Fruit fly (Drosophila melanogaster) whole organism, embryonic: ENCODE measurements around the gene CG8665.

Source experiments
- CG11456 ChIP-seq: fragments of 200-800 bp; sonication (Bioruptor generic); IDR thresholded peaks from 3 replicates; pipeline ENCODE4 v1.3.6; 2022; ENCODE audit warnings: missing biosample characterization, missing genetic modification characterization
- CG12219 ChIP-seq: fragments of 200-800 bp; sonication (Bioruptor generic); optimal IDR thresholded peaks from 3 replicates; lab custom pipeline; 2018; ENCODE audit warnings: missing biosample characterization, mild to moderate bottlenecking, missing genetic modification characterization
- CG12659 ChIP-seq: fragments of 200-800 bp; sonication (Bioruptor generic); optimal IDR thresholded peaks from 3 replicates; lab custom pipeline; 2017; ENCODE audit warnings: mild to moderate bottlenecking, missing biosample characterization, missing genetic modification reagents, missing genetic modification characterization
- CG13123 ChIP-seq: fragments of 200-800 bp; sonication (Bioruptor generic); optimal IDR thresholded peaks from 2 replicates; lab custom pipeline; 2016; ENCODE audit warnings: missing biosample characterization, missing genetic modification characterization
- CG15269 ChIP-seq: fragments of 200-800 bp; sonication (Bioruptor generic); optimal IDR thresholded peaks from 2 replicates; lab custom pipeline; 2018; ENCODE audit warnings: missing biosample characterization, mild to moderate bottlenecking, missing genetic modification characterization, moderate library complexity
- CG17568 ChIP-seq: fragments of 200-800 bp; sonication (Bioruptor generic); optimal IDR thresholded peaks from 2 replicates; lab custom pipeline; 2018; ENCODE audit warnings: missing biosample characterization, mild to moderate bottlenecking, missing genetic modification characterization, moderate library complexity
- CG18764 ChIP-seq: fragments of 200-800 bp; sonication (Bioruptor generic); optimal IDR thresholded peaks from 3 replicates; lab custom pipeline; 2016; ENCODE audit warnings: missing biosample characterization, missing genetic modification characterization
- CG2120 ChIP-seq: fragments of 200-800 bp; sonication (Bioruptor generic); optimal IDR thresholded peaks from 3 replicates; lab custom pipeline; 2016; ENCODE audit warnings: missing biosample characterization, missing genetic modification characterization
- CG2202 ChIP-seq: fragments of 200-800 bp; sonication (Bioruptor generic); optimal IDR thresholded peaks from 2 replicates; lab custom pipeline; 2018; ENCODE audit warnings: missing biosample characterization, mild to moderate bottlenecking, missing genetic modification characterization
- CG2712 ChIP-seq: fragments of 200-800 bp; optimal IDR thresholded peaks from 3 replicates; lab custom pipeline; 2019; ENCODE audit warnings: missing biosample characterization, mild to moderate bottlenecking, missing genetic modification characterization, moderate library complexity
- CG31224 ChIP-seq: fragments of 200-800 bp; sonication (Bioruptor generic); IDR thresholded peaks from 2 replicates; pipeline ENCODE4 v1.3.6; 2022; ENCODE audit warnings: missing biosample characterization, missing genetic modification characterization
- CG31441 ChIP-seq: fragments of 200-800 bp; sonication (Bioruptor generic); IDR thresholded peaks from 2 replicates; pipeline ENCODE4 v1.3.6; 2022; ENCODE audit warnings: missing biosample characterization, missing genetic modification characterization
- CG3281 ChIP-seq: fragments of 200-800 bp; sonication (Bioruptor generic); optimal IDR thresholded peaks from 3 replicates; lab custom pipeline; 2017; ENCODE audit warnings: missing biosample characterization, mild to moderate bottlenecking, missing genetic modification characterization
- CG3995 ChIP-seq: fragments of 200-800 bp; sonication (Bioruptor generic); optimal IDR thresholded peaks from 3 replicates; lab custom pipeline; 2016; ENCODE audit warnings: missing biosample characterization, missing genetic modification characterization
- CG4424 ChIP-seq: fragments of 200-800 bp; sonication (Bioruptor generic); optimal IDR thresholded peaks from 3 replicates; lab custom pipeline; 2016; ENCODE audit warnings: missing biosample characterization, missing genetic modification characterization
- CG5245 ChIP-seq: fragments of 200-800 bp; sonication (Bioruptor generic); optimal IDR thresholded peaks from 3 replicates; lab custom pipeline; 2016; ENCODE audit warnings: missing biosample characterization, missing genetic modification characterization
- CG7372 ChIP-seq: fragments of 200-800 bp; sonication (Bioruptor generic); IDR thresholded peaks from 2 replicates; pipeline ENCODE4 v1.3.6; 2022; ENCODE audit warnings: missing biosample characterization, missing genetic modification characterization
- CG8359 ChIP-seq: fragments of 200-800 bp; sonication (Bioruptor generic); optimal IDR thresholded peaks from 2 replicates; lab custom pipeline; 2017; ENCODE audit warnings: missing biosample characterization, mild to moderate bottlenecking, missing genetic modification characterization, borderline replicate concordance
- CG8924 ChIP-seq: fragments of 200-800 bp; optimal IDR thresholded peaks from 3 replicates; lab custom pipeline; 2019; ENCODE audit warnings: missing biosample characterization, mild to moderate bottlenecking, missing genetic modification characterization, moderate library complexity
- CG8944 ChIP-seq: fragments of 200-800 bp; sonication (Bioruptor generic); optimal IDR thresholded peaks from 3 replicates; lab custom pipeline; 2016; ENCODE audit warnings: missing biosample characterization, missing genetic modification characterization
- CG9876 ChIP-seq: fragments of 200-800 bp; sonication (Bioruptor generic); optimal IDR thresholded peaks from 2 replicates; lab custom pipeline; 2016; ENCODE audit warnings: missing biosample characterization, missing genetic modification characterization
- Dp ChIP-seq: fragments of 200-800 bp; sonication (Bioruptor generic); optimal IDR thresholded peaks from 2 replicates; lab custom pipeline; 2018; ENCODE audit warnings: missing biosample characterization, mild to moderate bottlenecking, missing genetic modification characterization, moderate library complexity
- Ets97D ChIP-seq: fragments of 200-800 bp; sonication (Bioruptor generic); optimal IDR thresholded peaks from 3 replicates; lab custom pipeline; 2016; ENCODE audit warnings: missing biosample characterization, missing genetic modification characterization
- H15 ChIP-seq: fragments of 200-800 bp; sonication (Bioruptor generic); IDR thresholded peaks from 3 replicates; pipeline ENCODE4 v1.3.6; 2022; ENCODE audit warnings: missing biosample characterization, missing genetic modification characterization
- Hr3 ChIP-seq: fragments of 200-800 bp; sonication (Bioruptor generic); optimal IDR thresholded peaks from 3 replicates; lab custom pipeline; 2016; ENCODE audit warnings: missing biosample characterization, missing genetic modification characterization
- Hsf ChIP-seq: fragments of 200-800 bp; sonication (Bioruptor generic); optimal IDR thresholded peaks from 3 replicates; lab custom pipeline; 2016; ENCODE audit warnings: missing biosample characterization, missing genetic modification characterization
- Lhr ChIP-seq: fragments of 200-800 bp; sonication (Bioruptor generic); optimal IDR thresholded peaks from 3 replicates; lab custom pipeline; 2017; ENCODE audit warnings: mild to moderate bottlenecking, missing biosample characterization, missing genetic modification reagents, missing genetic modification characterization
- Myb ChIP-seq: fragments of 200-800 bp; sonication (Bioruptor generic); optimal IDR thresholded peaks from 2 replicates; lab custom pipeline; 2016; ENCODE audit warnings: missing biosample characterization, missing genetic modification characterization
- PHDP ChIP-seq: fragments of 200-800 bp; sonication (Bioruptor generic); optimal IDR thresholded peaks from 3 replicates; lab custom pipeline; 2018; ENCODE audit warnings: missing biosample characterization, mild to moderate bottlenecking, missing genetic modification characterization, moderate library complexity
- Rx ChIP-seq: fragments of 200-800 bp; sonication (Bioruptor generic); IDR thresholded peaks from 2 replicates; pipeline ENCODE4 v1.3.6; 2022; ENCODE audit warnings: missing biosample characterization, missing genetic modification characterization
- Sry-β ChIP-seq: fragments of 200-800 bp; sonication (Bioruptor generic); optimal IDR thresholded peaks from 2 replicates; lab custom pipeline; 2018; ENCODE audit warnings: missing biosample characterization, mild to moderate bottlenecking, missing genetic modification characterization, moderate library complexity
- Taf1 ChIP-seq: fragments of 200-800 bp; sonication (Bioruptor generic); IDR thresholded peaks from 2 replicates; pipeline ENCODE4 v1.3.6; 2022; ENCODE audit warnings: missing biosample characterization, missing genetic modification characterization
- ap ChIP-seq: fragments of 200-800 bp; sonication (Bioruptor generic); IDR thresholded peaks from 2 replicates; pipeline ENCODE4 v1.3.6; 2022; ENCODE audit warnings: missing biosample characterization, missing genetic modification characterization
- cad ChIP-seq: fragments of >200 bp; optimal IDR thresholded peaks from 2 replicates; lab custom pipeline; 2017; ENCODE audit warnings: missing biosample characterization, missing genetic modification characterization
- cato ChIP-seq: fragments of 200-800 bp; sonication (Bioruptor generic); optimal IDR thresholded peaks from 2 replicates; lab custom pipeline; 2016; ENCODE audit warnings: missing biosample characterization, missing genetic modification characterization, borderline replicate concordance
- chif ChIP-seq, 2 experiments: fragments of 200-800 bp; sonication (Bioruptor generic); optimal IDR thresholded peaks; 3 replicates each; lab custom pipeline; 2016; ENCODE audit warnings: missing biosample characterization in 2 of 2, missing genetic modification characterization in 2 of 2
- dysf ChIP-seq: fragments of 200-800 bp; sonication (Bioruptor generic); IDR thresholded peaks from 3 replicates; pipeline ENCODE4 v1.3.6; 2022; ENCODE audit warnings: missing biosample characterization, missing genetic modification characterization
- eve ChIP-seq, 2 experiments: fragments of >200 bp; optimal IDR thresholded peaks; 2 replicates each; lab custom pipeline; 2017; ENCODE audit warnings: missing biosample characterization in 2 of 2, missing genetic modification characterization in 2 of 2
- fd96Cb ChIP-seq: fragments of 200-800 bp; sonication (Bioruptor generic); optimal IDR thresholded peaks from 2 replicates; lab custom pipeline; 2018; ENCODE audit warnings: missing biosample characterization, mild to moderate bottlenecking, missing genetic modification characterization, moderate library complexity
- gem ChIP-seq: fragments of 200-800 bp; sonication (Bioruptor generic); optimal IDR thresholded peaks from 2 replicates; lab custom pipeline; 2019; ENCODE audit warnings: missing biosample characterization, mild to moderate bottlenecking, missing genetic modification characterization, moderate library complexity
- hbn ChIP-seq: fragments of 200-800 bp; sonication (Bioruptor generic); IDR thresholded peaks from 2 replicates; pipeline ENCODE4 v1.3.6; 2022; ENCODE audit warnings: missing biosample characterization, missing genetic modification characterization; ENCODE audit not compliant: partially characterized antibody
- ind ChIP-seq: fragments of 200-800 bp; sonication (Bioruptor generic); optimal IDR thresholded peaks from 3 replicates; lab custom pipeline; 2016; ENCODE audit warnings: missing biosample characterization, missing genetic modification characterization
- inv ChIP-seq: fragments of 200-800 bp; sonication (Bioruptor generic); IDR thresholded peaks from 2 replicates; pipeline ENCODE4 v1.3.6; 2022; ENCODE audit warnings: missing biosample characterization, missing genetic modification characterization; ENCODE audit not compliant: partially characterized antibody
- kay ChIP-seq: fragments of 200-800 bp; sonication (Bioruptor generic); optimal IDR thresholded peaks from 2 replicates; lab custom pipeline; 2016; ENCODE audit warnings: missing biosample characterization, missing genetic modification characterization
- mirr ChIP-seq: fragments of 200-800 bp; sonication (Bioruptor generic); optimal IDR thresholded peaks from 3 replicates; lab custom pipeline; 2018; ENCODE audit warnings: missing biosample characterization, mild to moderate bottlenecking, missing genetic modification characterization
- oc ChIP-seq: fragments of 200-800 bp; sonication (Bioruptor generic); optimal IDR thresholded peaks from 2 replicates; lab custom pipeline; 2018; ENCODE audit warnings: missing biosample characterization, mild to moderate bottlenecking, missing genetic modification characterization, moderate library complexity
- org-1 ChIP-seq: fragments of 200-800 bp; sonication (Bioruptor generic); optimal IDR thresholded peaks from 2 replicates; lab custom pipeline; 2017; ENCODE audit warnings: missing biosample characterization, missing genetic modification characterization
- peb ChIP-seq: fragments of 200-800 bp; sonication (Bioruptor generic); IDR thresholded peaks from 2 replicates; pipeline ENCODE4 v1.3.6; 2022; ENCODE audit warnings: missing biosample characterization, missing genetic modification characterization
- repo ChIP-seq: fragments of 200-800 bp; sonication (Bioruptor generic); optimal IDR thresholded peaks from 2 replicates; lab custom pipeline; 2016; ENCODE audit warnings: missing biosample characterization, missing genetic modification characterization
- ssp ChIP-seq: fragments of 200-800 bp; sonication (Bioruptor generic); IDR thresholded peaks from 2 replicates; pipeline ENCODE4 v1.3.6; 2022; ENCODE audit warnings: missing biosample characterization, missing genetic modification characterization
- tap ChIP-seq: fragments of 200-800 bp; optimal IDR thresholded peaks from 3 replicates; lab custom pipeline; 2019; ENCODE audit warnings: missing biosample characterization, mild to moderate bottlenecking, missing genetic modification characterization, moderate library complexity
- wdn ChIP-seq: fragments of 200-800 bp; sonication (Bioruptor generic); IDR thresholded peaks from 2 replicates; pipeline ENCODE4 v1.3.6; 2022; ENCODE audit warnings: missing biosample characterization, missing genetic modification characterization

The CG8665 gene

dm6 chr2L:21370886-21371285, at the start of gene CG8665 (continued):
- TF ChIP-seq cato (GFP tag; lab: Kevin White, UChicago) (no peak), CG8944 (peak; percentile 20), Myb (peak; percentile 11), inv (GFP tag; lab: Robert Waterston, UW) (no peak), Sry-β (GFP tag; lab: Kevin White, UChicago) (no peak), gem (tag; lab: Kevin White, UChicago) (peak; percentile 78), CG8359 (GFP tag; lab: Kevin White, UChicago) (no peak), CG7372 (no peak), Rx (no peak), Lhr (GFP tag; lab: Kevin White, UChicago) (no peak), ap (GFP tag; lab: Robert Waterston, UW) (peak; percentile 18; the same call in 1 of the 2 replicates), CG8924 (peak; percentile 26), oc (no peak), kay (no peak), CG17568 (GFP tag; lab: Kevin White, UChicago) (peak; percentile 51), ssp (GFP tag; lab: Robert Waterston, UW) (no peak), CG3281 (GFP tag; lab: Kevin White, UChicago) (peak; percentile 42), CG2712 (tag; lab: Kevin White, UChicago) (peak; percentile 22), Ets97D (no peak), mirr (GFP tag; lab: Kevin White, UChicago) (peak; percentile 65), ind (GFP tag; lab: Kevin White, UChicago) (peak; percentile 37), cad (no peak), repo (GFP tag; lab: Kevin White, UChicago) (no peak), Taf1 (GFP tag; lab: Robert Waterston, UW) (no peak), Hsf (GFP tag; lab: Kevin White, UChicago) (no peak), CG4424 (no peak), CG31224 (GFP tag; lab: Robert Waterston, UW) (no peak), CG12219 (GFP tag; lab: Kevin White, UChicago) (peak; percentile 38), H15 (GFP tag; lab: Robert Waterston, UW) (no peak), CG15269 (tag; lab: Kevin White, UChicago) (peak; percentile 51), hbn (no peak), CG13123 (GFP tag; lab: Kevin White, UChicago) (no peak), CG2202 (tag; lab: Kevin White, UChicago) (no peak), CG2120 (GFP tag; lab: Kevin White, UChicago) (peak; percentile 79), chif (GFP tag; optimal IDR thresholded peaks at IDR 0.05; lab: Kevin White, UChicago) (no peak), fd96Cb (tag; lab: Kevin White, UChicago) (peak; percentile 26), CG11456 (GFP tag; lab: Robert Waterston, UW) (peak; percentile 65; the same call in 1 of the 3 replicates), CG5245 (peak; percentile 1), CG18764 (GFP tag; lab: Kevin White, UChicago) (no peak), org-1 (GFP tag; lab: Kevin White, UChicago) (no peak), tap (tag; lab: Kevin White, UChicago) (no peak), peb (GFP tag; lab: Robert Waterston, UW) (no peak), eve (GFP tag; optimal IDR thresholded peaks at IDR 0.05; lab: Kevin White, UChicago) (no peak), PHDP (tag; lab: Kevin White, UChicago) (peak; percentile 77), CG9876 (GFP tag; lab: Kevin White, UChicago) (no peak), Hr3 (GFP tag; lab: Kevin White, UChicago) (peak; percentile 23), dysf (peak; percentile 70), CG12659 (GFP tag; lab: Kevin White, UChicago) (peak; percentile 1), wdn (GFP tag; lab: Robert Waterston, UW) (0 out of 2 replicates have a peak, but pooled peaks have one; percentile 21), CG3995 (GFP tag; lab: Kevin White, UChicago) (no peak), Dp (GFP tag; lab: Kevin White, UChicago) (no peak), CG31441 (peak; percentile 19; the same call in 1 of the 2 replicates)
